Fruit fly (Drosophila melanogaster) whole organism, embryonic: Measurements from ENCODE around the gene mRpL35.

ENCODE experiments used
- CG10274 ChIP-seq: fragments of 200-800 bp; sonication (Bioruptor generic); optimal IDR thresholded peaks from 3 replicates; lab custom pipeline; 2017; ENCODE audit warnings: missing biosample characterization, mild to moderate bottlenecking, missing genetic modification characterization
- CG10321 ChIP-seq: fragments of 200-800 bp; sonication (Bioruptor generic); IDR thresholded peaks from 2 replicates; pipeline ENCODE4 v1.3.6; 2022; ENCODE audit warnings: missing biosample characterization, missing genetic modification characterization
- CG11247 ChIP-seq: fragments of 200-800 bp; sonication (Bioruptor generic); IDR thresholded peaks from 2 replicates; pipeline ENCODE4 v1.3.6; 2022; ENCODE audit warnings: missing biosample characterization, missing genetic modification characterization
- CG11398 ChIP-seq: fragments of 200-800 bp; sonication (Bioruptor generic); optimal IDR thresholded peaks from 2 replicates; lab custom pipeline; 2016; ENCODE audit warnings: missing biosample characterization, missing genetic modification characterization
- CG11456 ChIP-seq: fragments of 200-800 bp; sonication (Bioruptor generic); IDR thresholded peaks from 3 replicates; pipeline ENCODE4 v1.3.6; 2022; ENCODE audit warnings: missing biosample characterization, missing genetic modification characterization
- CG11695 ChIP-seq: fragments of 200-800 bp; sonication (Bioruptor generic); IDR thresholded peaks from 3 replicates; pipeline ENCODE4 v1.3.6; 2022; ENCODE audit warnings: missing biosample characterization, missing genetic modification characterization
- CG13424 ChIP-seq: fragments of 200-800 bp; sonication (Bioruptor generic); optimal IDR thresholded peaks from 2 replicates; lab custom pipeline; 2019; ENCODE audit warnings: missing biosample characterization, mild to moderate bottlenecking, missing genetic modification characterization, moderate library complexity
- CG1603 ChIP-seq: fragments of 200-800 bp; sonication (Bioruptor generic); optimal IDR thresholded peaks from 2 replicates; lab custom pipeline; 2019; ENCODE audit warnings: missing biosample characterization, mild to moderate bottlenecking, missing genetic modification characterization, moderate library complexity
- CG16779 ChIP-seq: fragments of 200-800 bp; sonication (Bioruptor generic); IDR thresholded peaks from 2 replicates; pipeline ENCODE4 v1.3.6; 2022; ENCODE audit warnings: missing biosample characterization, missing genetic modification characterization
- CG17361 ChIP-seq: fragments of 200-800 bp; sonication (Bioruptor generic); IDR thresholded peaks from 3 replicates; pipeline ENCODE4 v1.3.6; 2022; ENCODE audit warnings: missing biosample characterization, missing genetic modification characterization
- CG2116 ChIP-seq: fragments of 200-800 bp; sonication (Bioruptor generic); optimal IDR thresholded peaks from 3 replicates; lab custom pipeline; 2018; ENCODE audit warnings: missing biosample characterization, mild to moderate bottlenecking, missing genetic modification characterization
- CG30403 ChIP-seq: fragments of 200-800 bp; sonication (Bioruptor generic); optimal IDR thresholded peaks from 3 replicates; lab custom pipeline; 2016; ENCODE audit warnings: missing biosample characterization, missing genetic modification characterization
- CG33213 ChIP-seq: fragments of 200-800 bp; sonication (Bioruptor generic); optimal IDR thresholded peaks from 3 replicates; lab custom pipeline; 2016; ENCODE audit warnings: missing biosample characterization, missing genetic modification characterization
- CG4730 ChIP-seq: fragments of 200-800 bp; sonication (Bioruptor generic); IDR thresholded peaks from 2 replicates; pipeline ENCODE4 v1.3.6; 2022; ENCODE audit warnings: missing biosample characterization, missing genetic modification characterization
- CG5953 ChIP-seq: fragments of 200-800 bp; sonication (Bioruptor generic); IDR thresholded peaks from 2 replicates; pipeline ENCODE4 v1.3.6; 2022; ENCODE audit warnings: missing biosample characterization, missing genetic modification characterization
- CG6254 ChIP-seq: fragments of 200-800 bp; sonication (Bioruptor generic); optimal IDR thresholded peaks from 3 replicates; lab custom pipeline; 2017; ENCODE audit warnings: mild to moderate bottlenecking, missing biosample characterization, missing genetic modification reagents, missing genetic modification characterization
- CG6689 ChIP-seq: fragments of 200-800 bp; sonication (Bioruptor generic); IDR thresholded peaks from 2 replicates; pipeline ENCODE4 v1.3.6; 2022; ENCODE audit warnings: missing biosample characterization, missing genetic modification characterization
- CG6854 ChIP-seq: fragments of 200-800 bp; sonication (Bioruptor generic); optimal IDR thresholded peaks from 3 replicates; lab custom pipeline; 2017; ENCODE audit warnings: missing biosample characterization, mild to moderate bottlenecking, missing genetic modification characterization
- CG7372 ChIP-seq: fragments of 200-800 bp; sonication (Bioruptor generic); IDR thresholded peaks from 2 replicates; pipeline ENCODE4 v1.3.6; 2022; ENCODE audit warnings: missing biosample characterization, missing genetic modification characterization
- CG7839 ChIP-seq: fragments of 200-800 bp; sonication (Bioruptor generic); optimal IDR thresholded peaks from 3 replicates; lab custom pipeline; 2018; ENCODE audit warnings: missing biosample characterization, mild to moderate bottlenecking, missing genetic modification characterization, moderate library complexity
- CG8089 ChIP-seq: fragments of 200-800 bp; sonication (Bioruptor generic); optimal IDR thresholded peaks from 3 replicates; lab custom pipeline; 2016; ENCODE audit warnings: missing biosample characterization, missing genetic modification characterization
- CG9797 ChIP-seq: fragments of 200-800 bp; sonication (Bioruptor generic); optimal IDR thresholded peaks from 3 replicates; lab custom pipeline; 2018; ENCODE audit warnings: missing biosample characterization, mild to moderate bottlenecking, missing genetic modification characterization
- Dip2 ChIP-seq: fragments of 200-800 bp; sonication (Bioruptor generic); IDR thresholded peaks from 2 replicates; pipeline ENCODE4 v1.3.6; 2022; ENCODE audit warnings: missing biosample characterization, missing genetic modification characterization
- HmgZ ChIP-seq: fragments of 200-800 bp; sonication (Bioruptor generic); optimal IDR thresholded peaks from 2 replicates; lab custom pipeline; 2018; ENCODE audit warnings: missing biosample characterization, mild to moderate bottlenecking, missing genetic modification characterization
- Hr3 ChIP-seq: fragments of 200-800 bp; sonication (Bioruptor generic); optimal IDR thresholded peaks from 3 replicates; lab custom pipeline; 2016; ENCODE audit warnings: missing biosample characterization, missing genetic modification characterization
- Nf-YC ChIP-seq: fragments of 200-800 bp; optimal IDR thresholded peaks from 3 replicates; lab custom pipeline; 2019; ENCODE audit warnings: missing biosample characterization, mild to moderate bottlenecking, missing genetic modification characterization, moderate library complexity
- Oaz ChIP-seq: fragments of 200-800 bp; sonication (Bioruptor generic); IDR thresholded peaks from 2 replicates; pipeline ENCODE4 v1.3.6; 2022; ENCODE audit warnings: missing biosample characterization, missing genetic modification characterization
- Ptx1 ChIP-seq: fragments of 200-800 bp; sonication (Bioruptor generic); IDR thresholded peaks from 2 replicates; pipeline ENCODE4 v1.3.6; 2022; ENCODE audit warnings: missing biosample characterization, missing genetic modification characterization
- Rx ChIP-seq: fragments of 200-800 bp; sonication (Bioruptor generic); IDR thresholded peaks from 2 replicates; pipeline ENCODE4 v1.3.6; 2022; ENCODE audit warnings: missing biosample characterization, missing genetic modification characterization
- Sin3A ChIP-seq: fragments of >200 bp; optimal IDR thresholded peaks from 2 replicates; lab custom pipeline; 2018
- Six4 ChIP-seq: fragments of 200-800 bp; sonication (Bioruptor generic); optimal IDR thresholded peaks from 2 replicates; lab custom pipeline; 2016; ENCODE audit warnings: missing biosample characterization, missing genetic modification characterization
- Usf ChIP-seq: fragments of 200-800 bp; sonication (Bioruptor generic); optimal IDR thresholded peaks from 2 replicates; lab custom pipeline; 2017; ENCODE audit warnings: missing genotype, missing biosample characterization, missing genetic modification characterization
- amos ChIP-seq: fragments of 200-800 bp; sonication (Bioruptor generic); IDR thresholded peaks from 2 replicates; pipeline ENCODE4 v1.3.6; 2022; ENCODE audit warnings: missing biosample characterization, missing genetic modification characterization; ENCODE audit not compliant: partially characterized antibody
- chinmo ChIP-seq: fragments of 200-800 bp; sonication (Bioruptor generic); IDR thresholded peaks from 4 replicates; pipeline ENCODE4 v1.3.6; 2022; ENCODE audit warnings: missing biosample characterization, missing genetic modification characterization; ENCODE audit not compliant: partially characterized antibody
- croc ChIP-seq: fragments of 200-800 bp; sonication (Bioruptor generic); conservative IDR thresholded peaks from 3 replicates; pipeline ENCODE4 v1.3.6; 2022; ENCODE audit warnings: missing biosample characterization, missing genetic modification characterization
- crp ChIP-seq, 2 experiments: fragments of 200-800 bp; sonication (Bioruptor generic); optimal IDR thresholded peaks; 2 replicates in 1 of 2; 3 replicates in 1 of 2; lab custom pipeline; 2017; ENCODE audit warnings: missing biosample characterization in 2 of 2, missing genetic modification characterization in 2 of 2, mild to moderate bottlenecking in 1 of 2, moderate library complexity in 1 of 2
- dimm ChIP-seq: fragments of 200-800 bp; sonication (Bioruptor generic); IDR thresholded peaks from 2 replicates; pipeline ENCODE4 v1.3.6; 2022; ENCODE audit warnings: missing biosample characterization, missing genetic modification characterization
- ewg ChIP-seq: fragments of 200-800 bp; sonication (Bioruptor generic); optimal IDR thresholded peaks from 3 replicates; lab custom pipeline; 2017; ENCODE audit warnings: mild to moderate bottlenecking, missing biosample characterization, missing genetic modification reagents, missing genetic modification characterization
- fd102C ChIP-seq: fragments of 200-800 bp; sonication (Bioruptor generic); optimal IDR thresholded peaks from 2 replicates; lab custom pipeline; 2018; ENCODE audit warnings: missing biosample characterization, mild to moderate bottlenecking, missing genetic modification characterization, moderate library complexity
- fd64A ChIP-seq: fragments of 200-800 bp; sonication (Bioruptor generic); optimal IDR thresholded peaks from 3 replicates; lab custom pipeline; 2018; ENCODE audit warnings: missing biosample characterization, mild to moderate bottlenecking, missing genetic modification characterization
- jumu ChIP-seq: fragments of 200-800 bp; sonication (Bioruptor generic); optimal IDR thresholded peaks from 3 replicates; lab custom pipeline; 2016; ENCODE audit warnings: missing biosample characterization, missing genetic modification characterization
- kah ChIP-seq: fragments of 200-800 bp; sonication (Bioruptor generic); optimal IDR thresholded peaks from 2 replicates; lab custom pipeline; 2018; ENCODE audit warnings: missing biosample characterization, mild to moderate bottlenecking, missing genetic modification characterization
- klu ChIP-seq: fragments of 200-800 bp; sonication (Bioruptor generic); IDR thresholded peaks from 2 replicates; pipeline ENCODE4 v1.3.6; 2022; ENCODE audit warnings: missing biosample characterization, missing genetic modification characterization
- mam ChIP-seq: fragments of 200-800 bp; sonication (Bioruptor generic); optimal IDR thresholded peaks from 3 replicates; lab custom pipeline; 2016; ENCODE audit warnings: missing biosample characterization, missing genetic modification characterization
- phol ChIP-seq: fragments of 200-800 bp; sonication (Bioruptor generic); optimal IDR thresholded peaks from 3 replicates; lab custom pipeline; 2018; ENCODE audit warnings: missing biosample characterization, mild to moderate bottlenecking, missing genetic modification characterization, moderate library complexity
- so ChIP-seq: fragments of 200-800 bp; sonication (Bioruptor generic); IDR thresholded peaks from 3 replicates; pipeline ENCODE4 v1.3.6; 2022; ENCODE audit warnings: missing biosample characterization, missing genetic modification characterization
- tap ChIP-seq: fragments of 200-800 bp; optimal IDR thresholded peaks from 3 replicates; lab custom pipeline; 2019; ENCODE audit warnings: missing biosample characterization, mild to moderate bottlenecking, missing genetic modification characterization, moderate library complexity
- tll ChIP-seq, 2 experiments: fragments of 200-800 bp in 1 of 2; fragments of >200 bp in 1 of 2; sonication (Bioruptor generic) in 1 of 2; optimal IDR thresholded peaks; 2 replicates each; lab custom pipeline; 2017 to 2019; ENCODE audit warnings: missing biosample characterization in 2 of 2, missing genetic modification characterization in 2 of 2, mild to moderate bottlenecking in 1 of 2, moderate library complexity in 1 of 2
- wor ChIP-seq: fragments of 200-800 bp; sonication (Bioruptor generic); IDR thresholded peaks from 2 replicates; pipeline ENCODE4 v1.3.6; 2022; ENCODE audit warnings: missing biosample characterization, missing genetic modification characterization
- zen2 ChIP-seq: fragments of 200-800 bp; sonication (Bioruptor generic); IDR thresholded peaks from 3 replicates; pipeline ENCODE4 v1.3.6; 2022; ENCODE audit warnings: missing biosample characterization, missing genetic modification characterization; ENCODE audit not compliant: partially characterized antibody

Gene mRpL35

dm6 chr3R:22049134-22049796 is 25.9 kb downstream of the mRpL35 start (continued):
- TF ChIP-seq fd102C (GFP tag; lab: Kevin White, UChicago) (no peak), Sin3A (lab: Kevin White, UChicago) (no peak), mam (GFP tag; lab: Kevin White, UChicago) (peak; percentile 77), kah (GFP tag; lab: Kevin White, UChicago) (peak; percentile 68), CG6854 (peak; percentile 52), croc (GFP tag; lab: Robert Waterston, UW) (peak; percentile 68), wor (GFP tag; lab: Robert Waterston, UW) (peak; percentile 70), Six4 (peak; percentile 73), dimm (GFP tag; lab: Robert Waterston, UW) (no peak; the same call in 1 of the 2 replicates), CG8089 (GFP tag; lab: Kevin White, UChicago) (peak; percentile 53), tap (tag; lab: Kevin White, UChicago) (peak; percentile 80), so (GFP tag; lab: Robert Waterston, UW) (peak; percentile 82), CG4730 (peak; percentile 77), CG11456 (GFP tag; lab: Robert Waterston, UW) (peak; percentile 72), CG11695 (peak; percentile 74), Rx (GFP tag; lab: Robert Waterston, UW) (peak; percentile 74; the same call in 1 of the 2 replicates), klu (GFP tag; lab: Robert Waterston, UW) (peak; percentile 66), HmgZ (tag; lab: Kevin White, UChicago) (peak; percentile 78), Dip2 (GFP tag; lab: Robert Waterston, UW) (no peak), Usf (GFP tag; lab: Kevin White, UChicago) (no peak), Oaz (GFP tag; lab: Robert Waterston, UW) (peak; percentile 64), CG5953 (GFP tag; lab: Robert Waterston, UW) (peak; percentile 79), phol (tag; lab: Kevin White, UChicago) (peak; percentile 76), CG30403 (GFP tag; lab: Kevin White, UChicago) (peak; percentile 84), CG13424 (peak; percentile 83), ewg (peak; percentile 63), crp (GFP tag; optimal IDR thresholded peaks at IDR 0.05; lab: Kevin White, UChicago) (peak in 1 of 2 experiments; percentile 20), Hr3 (GFP tag; lab: Kevin White, UChicago) (peak; percentile 76), CG7839 (tag; lab: Kevin White, UChicago) (peak; percentile 85), jumu (GFP tag; lab: Kevin White, UChicago) (peak; percentile 81), CG10274 (GFP tag; lab: Kevin White, UChicago) (peak; percentile 45), CG17361 (GFP tag; lab: Robert Waterston, UW) (peak; percentile 80), tll (GFP tag; optimal IDR thresholded peaks at IDR 0.05; lab: Kevin White, UChicago) (no peak), CG33213 (peak; percentile 50), CG2116 (GFP tag; lab: Kevin White, UChicago) (peak; percentile 41), CG10321 (peak; percentile 66), CG11398 (GFP tag; lab: Kevin White, UChicago) (peak; percentile 64), CG16779 (GFP tag; lab: Robert Waterston, UW) (peak; percentile 63; the same call in 1 of the 2 replicates), CG9797 (GFP tag; lab: Kevin White, UChicago) (no peak), CG7372 (GFP tag; lab: Robert Waterston, UW) (no peak), amos (GFP tag; lab: Robert Waterston, UW) (no peak), CG6689 (GFP tag; lab: Robert Waterston, UW) (peak; percentile 84), chinmo (0 out of 4 replicates have a peak, but pooled peaks have one; percentile 49), CG11247 (GFP tag; lab: Robert Waterston, UW) (peak; percentile 66), CG1603 (tag; lab: Kevin White, UChicago) (peak; percentile 87), Ptx1 (GFP tag; lab: Robert Waterston, UW) (peak; percentile 89), CG6254 (GFP tag; lab: Kevin White, UChicago) (peak; percentile 76), fd64A (GFP tag; lab: Kevin White, UChicago) (peak; percentile 67), zen2 (GFP tag; lab: Robert Waterston, UW) (no peak), Nf-YC (tag; lab: Kevin White, UChicago) (peak; percentile 47)
